Fruit fly (Drosophila melanogaster) whole organism, prepupa: ENCODE data around the gene Gbs-70E.

ENCODE experiments used
- Blimp-1 ChIP-seq: fragments of 200-800 bp; sonication (Bioruptor generic); optimal IDR thresholded peaks from 3 replicates; lab custom pipeline; 2017; ENCODE audit warnings: missing biosample characterization, missing genetic modification characterization, mild to moderate bottlenecking, moderate library complexity, missing genetic modification reagents
- CG10631 ChIP-seq: fragments of 200-800 bp; sonication (Bioruptor generic); optimal IDR thresholded peaks from 2 replicates; lab custom pipeline; 2016; ENCODE audit warnings: missing biosample characterization, missing genetic modification characterization
- CG10669 ChIP-seq: fragments of 200-800 bp; sonication (Bioruptor generic); optimal IDR thresholded peaks from 3 replicates; lab custom pipeline; 2018; ENCODE audit warnings: missing biosample characterization, mild to moderate bottlenecking, missing genetic modification characterization, moderate library complexity
- CG11762 ChIP-seq: fragments of 200-800 bp; sonication (Bioruptor generic); optimal IDR thresholded peaks from 3 replicates; lab custom pipeline; 2016; ENCODE audit warnings: missing biosample characterization, missing genetic modification characterization; ENCODE audit not compliant: insufficient read depth
- CG11902 ChIP-seq: fragments of 200-800 bp; sonication (Bioruptor generic); optimal IDR thresholded peaks from 3 replicates; lab custom pipeline; 2016; ENCODE audit warnings: missing biosample characterization, missing genetic modification characterization
- CG15336 ChIP-seq: fragments of 200-800 bp; sonication (Bioruptor generic); IDR thresholded peaks from 2 replicates; pipeline ENCODE4 v1.3.6; 2022; ENCODE audit warnings: missing biosample characterization, missing genetic modification characterization
- CG1621 ChIP-seq: fragments of 200-800 bp; sonication (Bioruptor generic); optimal IDR thresholded peaks from 3 replicates; lab custom pipeline; 2018; ENCODE audit warnings: missing biosample characterization, mild to moderate bottlenecking, missing genetic modification characterization
- CG16779 ChIP-seq: fragments of 200-800 bp; sonication (Bioruptor generic); optimal IDR thresholded peaks from 3 replicates; lab custom pipeline; 2017; ENCODE audit warnings: missing biosample characterization, mild to moderate bottlenecking, missing genetic modification characterization
- CG3032 ChIP-seq: fragments of 200-800 bp; optimal IDR thresholded peaks from 2 replicates; lab custom pipeline; 2019; ENCODE audit warnings: missing biosample characterization, mild to moderate bottlenecking, missing genetic modification characterization, moderate library complexity
- CG31627 ChIP-seq: fragments of 200-800 bp; sonication (Bioruptor generic); optimal IDR thresholded peaks from 3 replicates; lab custom pipeline; 2016; ENCODE audit warnings: missing biosample characterization, missing genetic modification characterization
- CG32006 ChIP-seq: fragments of 200-800 bp; sonication (Bioruptor generic); optimal IDR thresholded peaks from 3 replicates; lab custom pipeline; 2017; ENCODE audit warnings: missing biosample characterization, mild to moderate bottlenecking, missing genetic modification characterization
- CG6163 ChIP-seq: fragments of 200-800 bp; sonication (Bioruptor generic); IDR thresholded peaks from 3 replicates; pipeline ENCODE4 v1.3.6; 2022; ENCODE audit warnings: missing biosample characterization, missing genetic modification characterization
- CG6276 ChIP-seq: fragments of 200-800 bp; sonication (Bioruptor generic); optimal IDR thresholded peaks from 2 replicates; lab custom pipeline; 2017; ENCODE audit warnings: missing biosample characterization, mild to moderate bottlenecking, missing genetic modification characterization
- CG6792 ChIP-seq: fragments of 200-800 bp; sonication (Bioruptor generic); optimal IDR thresholded peaks from 3 replicates; lab custom pipeline; 2016; ENCODE audit warnings: missing biosample characterization, missing genetic modification characterization
- CG6808 ChIP-seq: fragments of 200-800 bp; sonication (Bioruptor generic); optimal IDR thresholded peaks from 3 replicates; lab custom pipeline; 2017; ENCODE audit warnings: missing biosample characterization, missing genetic modification characterization, mild to moderate bottlenecking, moderate library complexity, missing genetic modification reagents
- CG6854 ChIP-seq: fragments of 200-800 bp; sonication (Bioruptor generic); optimal IDR thresholded peaks from 2 replicates; lab custom pipeline; 2017; ENCODE audit warnings: missing biosample characterization, mild to moderate bottlenecking, missing genetic modification characterization
- CG7368 ChIP-seq: fragments of 200-800 bp; sonication (Bioruptor generic); optimal IDR thresholded peaks from 3 replicates; lab custom pipeline; 2016; ENCODE audit warnings: missing biosample characterization, missing genetic modification characterization
- CG8119 ChIP-seq: fragments of 200-800 bp; sonication (Bioruptor generic); IDR thresholded peaks from 3 replicates; pipeline ENCODE4 v1.3.6; 2022; ENCODE audit warnings: missing biosample characterization, missing genetic modification characterization
- CG9139 ChIP-seq: fragments of 200-800 bp; sonication (Bioruptor generic); optimal IDR thresholded peaks from 3 replicates; lab custom pipeline; 2017; ENCODE audit warnings: missing biosample characterization, mild to moderate bottlenecking, missing genetic modification characterization
- Eip78C ChIP-seq: fragments of 200-800 bp; sonication (Bioruptor generic); peaks from one replicate; lab custom pipeline; 2016; ENCODE audit warnings: missing biosample characterization, missing genetic modification characterization
- Eip93F ChIP-seq: fragments of 200-800 bp; sonication (Bioruptor generic); optimal IDR thresholded peaks from 2 replicates; lab custom pipeline; 2016; ENCODE audit warnings: missing biosample characterization, mild to moderate bottlenecking, missing genetic modification characterization
- Ets21C ChIP-seq: fragments of 200-800 bp; sonication (Bioruptor generic); optimal IDR thresholded peaks from 3 replicates; lab custom pipeline; 2016; ENCODE audit warnings: missing biosample characterization, missing genetic modification characterization
- Ets96B ChIP-seq: fragments of 200-800 bp; optimal IDR thresholded peaks from 2 replicates; lab custom pipeline; 2019; ENCODE audit warnings: missing biosample characterization, mild to moderate bottlenecking, missing genetic modification characterization, moderate library complexity
- Gug ChIP-seq: fragments of 200-800 bp; sonication (Bioruptor generic); IDR thresholded peaks from 2 replicates; pipeline ENCODE4 v1.3.6; 2022; ENCODE audit warnings: missing biosample characterization, missing genetic modification characterization
- Hr38 ChIP-seq: sonication (Bioruptor generic); optimal IDR thresholded peaks from 2 replicates; lab custom pipeline; 2016; ENCODE audit warnings: missing biosample characterization, missing genetic modification characterization
- Hr4 ChIP-seq: fragments of 200-800 bp; sonication (Bioruptor generic); optimal IDR thresholded peaks from 3 replicates; lab custom pipeline; 2016; ENCODE audit warnings: missing biosample characterization, missing genetic modification characterization
- Lpt ChIP-seq: fragments of 200-800 bp; sonication (Bioruptor generic); optimal IDR thresholded peaks from 3 replicates; lab custom pipeline; 2016; ENCODE audit warnings: missing biosample characterization, missing genetic modification characterization
- Met ChIP-seq: fragments of 200-800 bp; sonication (Bioruptor generic); optimal IDR thresholded peaks from 3 replicates; lab custom pipeline; 2016; ENCODE audit warnings: missing biosample characterization, missing genetic modification characterization
- Sox102F ChIP-seq: fragments of 200-800 bp; sonication (Bioruptor generic); optimal IDR thresholded peaks from 2 replicates; lab custom pipeline; 2016; ENCODE audit warnings: missing biosample characterization, mild to moderate bottlenecking, missing genetic modification characterization
- Sox14 ChIP-seq: fragments of 200-800 bp; sonication (Bioruptor generic); optimal IDR thresholded peaks from 3 replicates; lab custom pipeline; 2016; ENCODE audit warnings: missing biosample characterization, missing genetic modification characterization
- Sox15 ChIP-seq: fragments of 200-800 bp; sonication (Bioruptor generic); optimal IDR thresholded peaks from 3 replicates; lab custom pipeline; 2016; ENCODE audit warnings: missing biosample characterization, missing genetic modification characterization
- achi ChIP-seq: fragments of 200-800 bp; sonication (Bioruptor generic); optimal IDR thresholded peaks from 3 replicates; lab custom pipeline; 2016; ENCODE audit warnings: missing biosample characterization, missing genetic modification characterization
- cyc ChIP-seq: fragments of 200-800 bp; sonication (Bioruptor generic); optimal IDR thresholded peaks from 3 replicates; lab custom pipeline; 2016; ENCODE audit warnings: missing biosample characterization, missing genetic modification characterization
- dac ChIP-seq: fragments of 200-800 bp; sonication (Bioruptor generic); optimal IDR thresholded peaks from 2 replicates; lab custom pipeline; 2017; ENCODE audit warnings: missing biosample characterization, mild to moderate bottlenecking, missing genetic modification characterization
- dsx ChIP-seq: fragments of 200-800 bp; optimal IDR thresholded peaks from 3 replicates; lab custom pipeline; 2019; ENCODE audit warnings: missing biosample characterization, mild to moderate bottlenecking, missing genetic modification characterization, moderate library complexity; ENCODE audit not compliant: poor library complexity, severe bottlenecking
- eg ChIP-seq: fragments of 200-800 bp; sonication (Bioruptor generic); IDR thresholded peaks from 3 replicates; pipeline ENCODE4 v1.3.6; 2022; ENCODE audit warnings: missing biosample characterization, missing genetic modification characterization
- esn ChIP-seq: fragments of 200-800 bp; sonication (Bioruptor generic); optimal IDR thresholded peaks from 2 replicates; lab custom pipeline; 2016; ENCODE audit warnings: missing biosample characterization, mild to moderate bottlenecking, missing genetic modification characterization, moderate library complexity
- fd85E ChIP-seq: fragments of 200-800 bp; sonication (Bioruptor generic); optimal IDR thresholded peaks from 3 replicates; lab custom pipeline; 2016; ENCODE audit warnings: missing biosample characterization, missing genetic modification characterization
- fkh ChIP-seq: fragments of 200-800 bp; sonication (Bioruptor generic); optimal IDR thresholded peaks from 3 replicates; lab custom pipeline; 2017; ENCODE audit warnings: missing biosample characterization, mild to moderate bottlenecking, missing genetic modification characterization, moderate library complexity
- lz ChIP-seq: fragments of 200-800 bp; sonication (Bioruptor generic); optimal IDR thresholded peaks from 3 replicates; lab custom pipeline; 2016; ENCODE audit warnings: missing biosample characterization, missing genetic modification characterization
- net ChIP-seq: fragments of 200-800 bp; sonication (Bioruptor generic); optimal IDR thresholded peaks from 3 replicates; lab custom pipeline; 2016; ENCODE audit warnings: missing biosample characterization, missing genetic modification characterization
- spab ChIP-seq: fragments of 200-800 bp; sonication (Bioruptor generic); optimal IDR thresholded peaks from 2 replicates; lab custom pipeline; 2017; ENCODE audit warnings: missing biosample characterization, mild to moderate bottlenecking, missing genetic modification characterization, missing genetic modification reagents
- ss ChIP-seq, 2 experiments: fragments of 200-800 bp; sonication (Bioruptor generic); optimal IDR thresholded peaks; 2 replicates in 1 of 2; 3 replicates in 1 of 2; lab custom pipeline; 2017 to 2018; ENCODE audit warnings: mild to moderate bottlenecking in 2 of 2, missing biosample characterization in 2 of 2, missing genetic modification characterization in 2 of 2, moderate library complexity in 1 of 2
- svp ChIP-seq: fragments of 200-800 bp; sonication (Bioruptor generic); peaks from one replicate; lab custom pipeline; 2016; ENCODE audit warnings: missing biosample characterization, missing genetic modification characterization
- topi ChIP-seq: fragments of 200-800 bp; sonication (Bioruptor generic); optimal IDR thresholded peaks from 3 replicates; lab custom pipeline; 2016; ENCODE audit warnings: missing biosample characterization, missing genetic modification characterization
- vri ChIP-seq: fragments of 200-800 bp; sonication (Bioruptor generic); optimal IDR thresholded peaks from 3 replicates; lab custom pipeline; 2016; ENCODE audit warnings: missing biosample characterization, mild to moderate bottlenecking, missing genetic modification characterization

The Gbs-70E gene

dm6 chr3L:14536042-14536684, 14.6 kb downstream of the Gbs-70E start, which contains the start of the genes bbg and CG43246:
Gene bbg (minus strand): TSS chr3L:14536276.
Gene CG43246 (plus strand): TSS chr3L:14536634.
- no peak for TF ChIP-seq CG7368
- no peak for TF ChIP-seq Sox14
- peak; percentile 19 for TF ChIP-seq CG6854 (GFP tag; lab: Kevin White, UChicago)
- peak; percentile 33 for TF ChIP-seq dsx (GFP tag; lab: Kevin White, UChicago)
- TF ChIP-seq CG6792 (GFP tag; lab: Kevin White, UChicago), result no peak
- TF ChIP-seq CG15336 (GFP tag; lab: Robert Waterston, UW), result peak; percentile 19; the same call in 1 of the 2 replicates
- TF ChIP-seq ss (GFP tag; optimal IDR thresholded peaks at IDR 0.05; lab: Kevin White, UChicago), result peak in 1 of 2 experiments; percentile 6
- TF ChIP-seq svp (GFP tag; lab: Kevin White, UChicago), result no peak
- TF ChIP-seq lz (GFP tag; lab: Kevin White, UChicago), result no peak
- TF ChIP-seq Eip78C (GFP tag; lab: Kevin White, UChicago), result peak; percentile 25
- TF ChIP-seq CG6163 (GFP tag; lab: Robert Waterston, UW), result peak; percentile 10; the same call in 1 of the 3 replicates
- peak; percentile 30; the same call in 1 of the 3 replicates for TF ChIP-seq eg (GFP tag; lab: Robert Waterston, UW)
- no peak for TF ChIP-seq CG10631 (GFP tag; lab: Kevin White, UChicago)
- no peak for TF ChIP-seq Met (GFP tag; lab: Kevin White, UChicago)
- no peak for TF ChIP-seq cyc (GFP tag; lab: Kevin White, UChicago)
- TF ChIP-seq, all 60 proteins: peak for 7

DNA sequence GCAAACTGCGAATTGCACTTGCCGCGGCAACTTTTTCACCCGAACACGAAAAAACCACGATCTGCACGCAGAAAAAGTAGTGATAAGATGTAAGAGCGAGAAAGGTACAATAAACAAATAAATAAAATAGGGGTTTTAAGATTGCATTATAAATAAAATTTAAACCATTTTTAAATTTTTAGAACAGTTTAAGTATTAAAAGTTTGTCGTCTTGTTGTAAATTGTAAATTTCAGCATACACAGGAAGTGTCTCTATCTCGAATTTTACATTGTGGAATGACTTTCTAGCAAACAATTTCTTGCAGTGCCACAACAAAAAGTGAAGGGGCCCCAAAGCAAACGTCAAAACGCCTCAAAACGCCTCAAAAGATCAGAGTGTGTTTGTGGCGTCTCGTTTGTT, 16.2 kb downstream of the Gbs-70E start:
- peak; percentile 51 for TF ChIP-seq CG6792 (GFP tag; lab: Kevin White, UChicago)
- TF ChIP-seq CG8119 (GFP tag; lab: Robert Waterston, UW), result peak; percentile 89
- TF ChIP-seq Eip93F (GFP tag; lab: Kevin White, UChicago), result no peak
- no peak for TF ChIP-seq CG6854 (GFP tag; lab: Kevin White, UChicago)
- TF ChIP-seq achi, result peak; percentile 73
- peak; percentile 86 for TF ChIP-seq CG15336 (GFP tag; lab: Robert Waterston, UW)
- peak; percentile 62 for TF ChIP-seq CG3032
- peak; percentile 70; the same call in 2 of the 3 replicates for TF ChIP-seq CG6163 (GFP tag; lab: Robert Waterston, UW)
- TF ChIP-seq Gug (GFP tag; lab: Robert Waterston, UW), result peak; percentile 71
- TF ChIP-seq lz (GFP tag; lab: Kevin White, UChicago), result peak; percentile 21
- peak; percentile 47 for TF ChIP-seq spab
- TF ChIP-seq vri (GFP tag; lab: Kevin White, UChicago), result no peak
- peak; percentile 77 for TF ChIP-seq eg (GFP tag; lab: Robert Waterston, UW)
- peak; percentile 80 for TF ChIP-seq CG6276 (GFP tag; lab: Kevin White, UChicago)
- no peak for TF ChIP-seq fd85E (GFP tag; lab: Kevin White, UChicago)
- TF ChIP-seq Hr38 (GFP tag; lab: Kevin White, UChicago), result no peak
- TF ChIP-seq CG31627 (GFP tag; lab: Kevin White, UChicago), result no peak
- peak; percentile 91 for TF ChIP-seq Hr4 (GFP tag; lab: Kevin White, UChicago)
- TF ChIP-seq Ets21C (GFP tag; lab: Kevin White, UChicago), result no peak
- TF ChIP-seq dsx (GFP tag; lab: Kevin White, UChicago), result peak; percentile 56
- TF ChIP-seq CG32006, result peak; percentile 88
- TF ChIP-seq Lpt (GFP tag; lab: Kevin White, UChicago), result peak; percentile 64
- TF ChIP-seq Sox15 (GFP tag; lab: Kevin White, UChicago), result no peak
- TF ChIP-seq CG10669 (GFP tag; lab: Kevin White, UChicago), result peak; percentile 22
- peak; percentile 49 for TF ChIP-seq topi (GFP tag; lab: Kevin White, UChicago)
- no peak for TF ChIP-seq CG9139 (GFP tag; lab: Kevin White, UChicago)
- no peak for TF ChIP-seq fkh
- TF ChIP-seq dac (GFP tag; lab: Kevin White, UChicago), result peak; percentile 62
- peak; percentile 63 for TF ChIP-seq CG10631 (GFP tag; lab: Kevin White, UChicago)
- peak; percentile 47 for TF ChIP-seq CG11762 (GFP tag; lab: Kevin White, UChicago)
- TF ChIP-seq Eip78C (GFP tag; lab: Kevin White, UChicago), result peak; percentile 94
- TF ChIP-seq CG16779 (tag; lab: Kevin White, UChicago), result no peak
- peak; percentile 59 for TF ChIP-seq CG6808
- peak; percentile 62 for TF ChIP-seq Ets96B
- TF ChIP-seq svp (GFP tag; lab: Kevin White, UChicago), result peak; percentile 51
- peak; percentile 20 for TF ChIP-seq cyc (GFP tag; lab: Kevin White, UChicago)
- TF ChIP-seq Sox102F (GFP tag; lab: Kevin White, UChicago), result peak; percentile 32
- TF ChIP-seq esn, result peak; percentile 50
- no peak for TF ChIP-seq Blimp-1 (GFP tag; lab: Kevin White, UChicago)
- no peak for TF ChIP-seq CG1621 (tag; lab: Kevin White, UChicago)
- no peak for TF ChIP-seq CG11902 (GFP tag; lab: Kevin White, UChicago)
- TF ChIP-seq net (GFP tag; lab: Kevin White, UChicago), result peak; percentile 64
